Worm (Caenorhabditis elegans): ENCODE data around the gene bgal-2.

- no peak for TF ChIP-seq W03F9.2 (tag; optimal IDR thresholded peaks at IDR 0.05)
- no peak for TF ChIP-seq dao-5 (tag; optimal IDR thresholded peaks at IDR 0.05)
Observed at ce11 chrX:6778014-6778413, 6.2 kb upstream of the bgal-2 start, which contains the start of gene irk-1.
